Worm (Caenorhabditis elegans) whole organism, midembryonic: Measurements from ENCODE around the gene zag-1.

Experiments
- cog-1 ChIP-seq: sonication (generic microtip); optimal IDR thresholded peaks from 2 replicates; lab custom pipeline; 2016; ENCODE audit warnings: missing genetic modification characterization, missing compliant biosample characterization
- klf-2 ChIP-seq: fragments of 200-800 bp; sonication (Bioruptor generic); conservative IDR thresholded peaks from 2 replicates; pipeline ENCODE4 v1.3.6; 2022; ENCODE audit warnings: missing genetic modification reagents, missing genetic modification characterization, missing compliant biosample characterization
- tab-1 ChIP-seq: fragments of 200-800 bp; sonication (Bioruptor generic); IDR thresholded peaks from 2 replicates; pipeline ENCODE4 v1.3.6; 2022; ENCODE audit warnings: missing genetic modification characterization, missing compliant biosample characterization
- ztf-23 ChIP-seq: fragments of 200-800 bp; sonication (Bioruptor generic); IDR thresholded peaks from 2 replicates; pipeline ENCODE4 v1.3.6; 2022; ENCODE audit warnings: missing genetic modification reagents, missing genetic modification characterization, missing compliant biosample characterization
- ztf-29 ChIP-seq: fragments of 200-800 bp; sonication (Bioruptor generic); IDR thresholded peaks from 2 replicates; pipeline ENCODE4 v1.3.6; 2022; ENCODE audit warnings: missing genetic modification reagents, missing genetic modification characterization, missing compliant biosample characterization

DNA sequence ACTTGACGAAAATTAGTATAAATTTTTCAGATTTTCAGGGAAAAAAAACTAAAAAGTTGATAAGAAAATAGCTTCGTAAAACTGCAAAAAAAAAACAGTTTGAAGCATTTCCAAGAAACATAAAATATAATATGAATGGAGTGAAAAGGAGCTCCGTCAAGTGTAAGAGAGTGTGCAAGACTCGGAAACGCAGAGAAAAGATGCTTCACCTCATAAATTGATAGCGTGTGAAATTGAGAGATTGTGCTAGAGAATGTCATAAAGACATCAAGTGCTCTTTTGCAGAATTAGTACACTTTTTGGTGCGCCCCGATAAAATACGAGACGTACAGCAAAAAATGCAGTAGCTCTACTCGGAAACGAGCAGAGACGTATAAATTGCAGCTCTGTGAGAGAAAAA is 34.1 kb upstream of the zag-1 start:
- TF ChIP-seq cog-1 (tag; lab: Kevin White, UChicago) (no peak), klf-2 (GFP tag; lab: Robert Waterston, UW) (no peak), ztf-29 (no peak), ztf-23 (no peak), tab-1 (GFP tag; lab: Robert Waterston, UW) (no peak)
